Worm (Caenorhabditis elegans) whole organism, young adult: ENCODE results near the gene H11L12.1.
A peak's percentile ranks its signal among the peaks of the same experiment; 100 is the strongest.

ENCODE experiments used
- C06A6.2 ChIP-seq: fragments of 200-800 bp; sonication (Bioruptor generic); conservative IDR thresholded peaks from 2 replicates; pipeline ENCODE4 v1.3.6; 2022; ENCODE audit warnings: missing genetic modification characterization, missing compliant biosample characterization
- F39B2.1 ChIP-seq: fragments of 200-800 bp; sonication (Bioruptor generic); IDR thresholded peaks from 2 replicates; pipeline ENCODE4 v1.3.6; 2022; ENCODE audit warnings: missing genetic modification reagents, missing genetic modification characterization, missing compliant biosample characterization
- F57C9.4 ChIP-seq: sonication (generic microtip); optimal IDR thresholded peaks from 2 replicates; lab custom pipeline; 2017; ENCODE audit warnings: mild to moderate bottlenecking, missing genetic modification characterization, missing compliant biosample characterization
- K12H6.12 ChIP-seq: fragments of 200-800 bp; sonication (Bioruptor generic); optimal IDR thresholded peaks from 2 replicates; lab custom pipeline; 2018; ENCODE audit warnings: mild to moderate bottlenecking, missing genetic modification characterization, missing compliant biosample characterization
- T26A5.8 ChIP-seq: sonication (generic microtip); optimal IDR thresholded peaks from 2 replicates; lab custom pipeline; 2016; ENCODE audit warnings: missing genetic modification characterization, missing compliant biosample characterization
- Y53G8AR.9 ChIP-seq: fragments of 200-800 bp; sonication (Bioruptor generic); conservative IDR thresholded peaks from 2 replicates; pipeline ENCODE4 v1.3.6; 2022; ENCODE audit warnings: missing genetic modification reagents, missing genetic modification characterization, missing compliant biosample characterization
- Y79H2A.3 ChIP-seq: fragments of 200-800 bp; sonication (Bioruptor generic); conservative IDR thresholded peaks from 2 replicates; pipeline ENCODE4 v1.3.6; 2022; ENCODE audit warnings: missing genetic modification reagents, missing genetic modification characterization, missing compliant biosample characterization
- aptf-2 ChIP-seq: fragments of 200-800 bp; sonication (Bioruptor generic); conservative IDR thresholded peaks from 2 replicates; pipeline ENCODE4 v1.3.6; 2022; ENCODE audit warnings: missing genetic modification reagents, missing genetic modification characterization, missing compliant biosample characterization
- atf-7 ChIP-seq: sonication (generic microtip); optimal IDR thresholded peaks from 2 replicates; lab custom pipeline; 2017; ENCODE audit warnings: mild to moderate bottlenecking, missing genetic modification characterization, missing compliant biosample characterization
- athp-1 ChIP-seq: sonication (generic microtip); optimal IDR thresholded peaks from 2 replicates; lab custom pipeline; 2017; ENCODE audit warnings: mild to moderate bottlenecking, missing genetic modification characterization, missing compliant biosample characterization
- cebp-1 ChIP-seq, 2 experiments: fragments of 200-800 bp in 1 of 2; sonication (Bioruptor generic) in 1 of 2; sonication (generic microtip) in 1 of 2; IDR thresholded peaks in 1 of 2; optimal IDR thresholded peaks in 1 of 2; 2 replicates each; pipeline versions ENCODE4 v1.3.6 to Lab custom; 2017 to 2022; ENCODE audit warnings: missing compliant biosample characterization in 2 of 2, missing genetic modification characterization in 2 of 2, mild to moderate bottlenecking in 1 of 2, missing genetic modification reagents in 1 of 2, moderate library complexity in 1 of 2
- ceh-27 ChIP-seq: fragments of 200-800 bp; sonication (Bioruptor generic); optimal IDR thresholded peaks from 2 replicates; lab custom pipeline; 2018; ENCODE audit warnings: mild to moderate bottlenecking, missing genetic modification characterization, moderate library complexity, missing compliant biosample characterization
- die-1 ChIP-seq: sonication (generic microtip); optimal IDR thresholded peaks from 2 replicates; lab custom pipeline; 2016; ENCODE audit warnings: missing genotype, mild to moderate bottlenecking, missing genetic modification characterization, missing compliant biosample characterization
- egl-44 ChIP-seq: fragments of 200-800 bp; sonication (Bioruptor generic); IDR thresholded peaks from 2 replicates; pipeline ENCODE4 v1.3.6; 2022; ENCODE audit warnings: missing genetic modification reagents, missing genetic modification characterization, missing compliant biosample characterization
- egrh-3 ChIP-seq: fragments of 200-800 bp; sonication (Bioruptor generic); IDR thresholded peaks from 2 replicates; pipeline ENCODE4 v1.3.6; 2022; ENCODE audit warnings: missing genetic modification reagents, missing genetic modification characterization, missing compliant biosample characterization
- ets-4 ChIP-seq: fragments of 200-800 bp; sonication (Bioruptor generic); optimal IDR thresholded peaks from 2 replicates; lab custom pipeline; 2018; ENCODE audit warnings: mild to moderate bottlenecking, missing genetic modification characterization, missing compliant biosample characterization
- fkh-3 ChIP-seq: sonication (generic microtip); optimal IDR thresholded peaks from 2 replicates; lab custom pipeline; 2016; ENCODE audit warnings: mild to moderate bottlenecking, missing genetic modification characterization, missing compliant biosample characterization
- hmg-20 ChIP-seq: fragments of 200-800 bp; sonication (Bioruptor generic); IDR thresholded peaks from 2 replicates; pipeline ENCODE4 v1.3.6; 2022; ENCODE audit warnings: missing genetic modification reagents, missing genetic modification characterization, missing compliant biosample characterization
- lir-1 ChIP-seq: fragments of 200-800 bp; sonication (Bioruptor generic); conservative IDR thresholded peaks from 2 replicates; pipeline ENCODE4 v1.3.6; 2022; ENCODE audit warnings: missing genetic modification reagents, missing genetic modification characterization, missing compliant biosample characterization
- mcd-1 ChIP-seq: fragments of 200-800 bp; sonication (Bioruptor generic); IDR thresholded peaks from 2 replicates; pipeline ENCODE4 v1.3.6; 2022; ENCODE audit warnings: missing genetic modification reagents, missing genetic modification characterization, missing compliant biosample characterization
- mxl-1 ChIP-seq: sonication (generic microtip); optimal IDR thresholded peaks from 2 replicates; lab custom pipeline; 2016; ENCODE audit warnings: missing genetic modification characterization, missing compliant biosample characterization
- nhr-120 ChIP-seq: fragments of 200-800 bp; sonication (Bioruptor generic); IDR thresholded peaks from 2 replicates; pipeline ENCODE4 v1.3.6; 2022; ENCODE audit warnings: missing genetic modification characterization, missing compliant biosample characterization
- repo-1 ChIP-seq: sonication (generic microtip); optimal IDR thresholded peaks from 2 replicates; lab custom pipeline; 2017; ENCODE audit warnings: mild to moderate bottlenecking, missing genetic modification characterization, missing compliant biosample characterization
- snpc-1.1 ChIP-seq: sonication (generic microtip); optimal IDR thresholded peaks from 2 replicates; lab custom pipeline; 2017; ENCODE audit warnings: missing genetic modification characterization, mild to moderate bottlenecking, missing compliant biosample characterization, antibody characterized with exemption, moderate library complexity, missing genotype, missing genetic modification reagents; ENCODE audit not compliant: insufficient read depth
- somi-1 ChIP-seq: fragments of 200-800 bp; sonication (Bioruptor generic); optimal IDR thresholded peaks from 2 replicates; lab custom pipeline; 2018; ENCODE audit warnings: mild to moderate bottlenecking, missing genetic modification characterization, missing compliant biosample characterization
- zfh-2 ChIP-seq: fragments of 200-800 bp; sonication (Bioruptor generic); conservative IDR thresholded peaks from 2 replicates; pipeline ENCODE4 v1.3.6; 2022; ENCODE audit warnings: missing genetic modification reagents, missing genetic modification characterization, missing compliant biosample characterization
- ztf-3 ChIP-seq: fragments of 200-800 bp; sonication (Bioruptor generic); optimal IDR thresholded peaks from 2 replicates; lab custom pipeline; 2018; ENCODE audit warnings: mild to moderate bottlenecking, missing genetic modification characterization, missing compliant biosample characterization

Gene H11L12.1

DNA sequence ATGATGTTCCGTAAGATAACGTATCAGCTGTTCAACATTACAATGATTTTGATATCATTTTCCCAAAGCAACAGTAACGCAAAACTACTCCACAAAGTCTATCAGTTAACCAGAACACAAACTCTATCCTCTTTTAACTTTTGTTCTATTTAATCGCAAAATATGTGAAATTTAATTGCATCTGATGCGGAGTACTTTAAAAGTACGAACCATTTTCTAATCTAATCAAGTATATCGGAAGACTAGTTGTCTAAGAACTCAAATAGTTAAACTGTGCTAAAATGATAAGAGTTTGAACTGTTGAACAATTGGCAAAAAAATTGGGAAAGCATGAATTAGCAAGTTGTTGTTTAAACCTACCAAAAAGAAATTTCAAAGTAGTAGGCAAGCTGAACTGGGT, 30.0 kb downstream of the H11L12.1 start:
- TF ChIP-seq lir-1 (GFP tag; lab: Robert Waterston, UW): no peak

DNA sequence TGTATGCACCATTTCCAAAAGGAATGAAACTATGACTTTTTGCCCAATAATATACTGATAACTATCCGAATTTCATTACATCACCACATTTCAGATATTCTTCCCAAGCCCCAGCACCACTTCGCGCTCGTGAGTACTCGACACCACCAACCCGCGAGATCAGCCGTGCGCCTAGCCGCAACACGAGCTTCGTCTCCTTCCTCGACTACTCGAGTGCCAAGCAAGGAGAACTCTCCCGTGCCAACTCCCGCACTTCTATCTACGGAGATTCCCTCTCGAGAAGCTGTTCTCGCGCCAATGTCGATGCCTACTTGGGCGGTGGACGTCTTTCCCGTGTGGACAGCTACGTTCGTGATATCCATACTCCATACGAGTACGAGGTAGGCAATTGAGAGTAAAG, 34.8 kb downstream of the H11L12.1 start:
- TF ChIP-seq zfh-2 (peak; percentile 75), atf-7 (tag; lab: Kevin White, UChicago) (no peak)

DNA sequence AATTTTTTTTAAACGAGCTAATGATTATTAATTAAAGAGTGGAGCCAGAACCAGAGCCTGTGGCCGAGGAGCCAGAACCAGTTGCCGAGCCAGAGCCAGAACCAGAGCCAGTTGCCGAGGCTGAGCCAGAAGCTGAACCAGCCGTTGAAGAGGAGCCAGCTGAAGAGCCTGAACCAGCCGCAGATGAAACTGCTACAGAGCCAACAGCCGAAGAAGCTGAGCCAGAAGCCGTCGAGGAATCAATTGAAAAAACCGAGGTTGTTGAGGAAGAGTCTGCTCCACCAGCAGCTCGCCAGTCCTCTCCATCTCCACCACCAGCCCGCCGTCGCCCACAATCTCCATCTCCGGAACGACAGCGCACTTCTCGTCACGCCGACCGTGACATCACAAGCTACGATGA, 35.8 kb downstream of the H11L12.1 start:
- TF ChIP-seq egl-44 (GFP tag; lab: Robert Waterston, UW): no peak
- peak; percentile 68; the same call in 1 of the 2 replicates for TF ChIP-seq egrh-3 (GFP tag; lab: Robert Waterston, UW)
- TF ChIP-seq Y79H2A.3: no peak
- peak; percentile 59 for TF ChIP-seq zfh-2

DNA sequence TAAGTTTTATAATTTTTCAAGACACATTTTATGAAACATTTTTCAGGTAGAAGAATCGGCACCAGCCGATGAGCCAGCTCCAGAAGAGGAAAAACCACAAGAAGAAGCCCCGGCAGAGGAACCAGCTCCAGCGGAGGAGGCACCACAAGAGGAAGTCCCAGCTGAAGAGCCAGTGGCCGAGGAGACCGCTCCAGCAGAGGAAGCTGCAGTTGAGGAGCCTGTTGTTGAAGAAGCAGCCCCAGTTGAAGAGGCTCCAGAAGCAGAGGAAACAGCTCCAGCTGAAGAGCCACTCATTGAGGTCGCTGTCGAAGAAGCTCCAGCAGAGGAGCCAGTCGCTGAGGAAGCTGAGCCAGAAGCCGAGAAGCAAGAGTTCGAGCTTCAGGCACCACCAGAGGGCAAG, 37.2 kb downstream of the H11L12.1 start:
- TF ChIP-seq T26A5.8 (tag; lab: Kevin White, UChicago) (no peak), fkh-3 (tag; lab: Kevin White, UChicago) (peak; percentile 12), egrh-3 (GFP tag; lab: Robert Waterston, UW) (peak; percentile 87), zfh-2 (peak; percentile 73)
- TF ChIP-seq, all 124 proteins: peak for 3

DNA sequence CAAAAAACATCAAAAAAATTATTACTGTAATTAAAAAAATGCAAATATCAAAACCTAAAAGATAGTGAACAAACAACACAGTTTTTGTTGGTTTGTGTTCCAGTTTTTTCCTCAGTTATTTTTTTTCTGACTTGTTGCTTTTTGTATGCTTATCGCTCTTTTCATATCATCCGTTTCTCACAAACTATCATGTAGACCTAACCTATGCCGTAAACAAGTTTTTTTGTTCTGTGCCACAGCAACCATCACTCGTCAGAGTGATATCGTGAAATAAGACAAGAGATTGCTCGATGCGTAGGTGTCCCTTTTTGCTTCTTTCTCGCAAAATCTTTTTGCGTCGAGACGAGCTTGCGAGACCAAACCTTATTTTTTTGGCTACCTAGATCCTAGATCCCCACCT, 39.2 kb downstream of the H11L12.1 start:
- TF ChIP-seq repo-1 (no peak), die-1 (tag; lab: Kevin White, UChicago) (no peak), mcd-1 (GFP tag; lab: Robert Waterston, UW) (no peak), hmg-20 (GFP tag; lab: Robert Waterston, UW) (no peak)
- TF ChIP-seq, all 124 proteins: peak for 0

DNA sequence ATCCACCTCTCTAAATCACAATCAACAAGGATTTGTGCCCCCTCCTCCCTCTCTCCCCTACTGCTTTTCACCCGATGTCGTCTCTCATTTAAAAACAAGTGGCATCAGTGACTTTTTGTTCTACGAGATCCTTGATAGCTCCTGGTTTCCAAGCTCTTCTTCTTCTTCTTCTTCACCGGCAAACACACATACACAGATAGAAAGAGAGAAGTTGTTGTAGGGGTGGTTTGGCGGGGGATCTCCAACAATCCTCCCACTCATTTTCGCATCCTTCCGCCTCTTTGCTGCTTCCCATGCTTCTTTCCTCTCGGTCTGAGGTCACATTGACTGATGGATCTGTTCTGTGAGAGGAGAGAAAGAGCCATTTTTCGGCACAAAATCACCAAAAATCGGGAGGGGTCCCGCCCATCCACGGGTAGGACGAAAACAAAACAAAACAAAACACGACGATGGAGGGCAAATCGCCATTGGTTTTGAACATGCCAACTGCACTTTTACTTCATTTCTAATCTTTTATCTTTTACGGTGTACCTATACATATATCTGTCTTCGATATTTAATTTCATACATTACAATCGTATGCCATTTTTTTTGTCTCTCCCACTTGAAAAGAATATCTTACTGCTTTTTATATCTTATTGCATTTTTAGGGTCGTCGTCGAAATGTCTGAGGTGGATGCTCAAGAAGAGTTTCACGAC, 41.0 kb downstream of the H11L12.1 start, which contains the start of gene T23E7.2:
TSS of gene T23E7.2 (plus strand) at position 649 of the 699 bp plus-strand sequence.
- TF ChIP-seq ets-4 (GFP tag; lab: Kevin White, UChicago): no peak
- no peak for TF ChIP-seq aptf-2 (GFP tag; lab: Robert Waterston, UW)
- TF ChIP-seq nhr-120: no peak
- no peak for TF ChIP-seq C06A6.2
- no peak for TF ChIP-seq F57C9.4 (tag; lab: Kevin White, UChicago)
- TF ChIP-seq F39B2.1: no peak
- no peak for TF ChIP-seq snpc-1.1 (tag; lab: Kevin White, UChicago)
- no peak for TF ChIP-seq mxl-1 (tag; lab: Kevin White, UChicago)
- TF ChIP-seq cebp-1 (GFP tag; IDR thresholded peaks at IDR 0.05; lab: Robert Waterston, UW): no peak
- TF ChIP-seq cebp-1 (tag; optimal IDR thresholded peaks at IDR 0.05; lab: Kevin White, UChicago): no peak
- no peak for TF ChIP-seq ztf-3 (GFP tag; lab: Kevin White, UChicago)
- 0 out of 2 replicates have a peak, but pooled peaks have one; percentile 10 for TF ChIP-seq zfh-2
- TF ChIP-seq Y53G8AR.9 (GFP tag; lab: Robert Waterston, UW): no peak
- TF ChIP-seq somi-1 (GFP tag; lab: Kevin White, UChicago): no peak
- no peak for TF ChIP-seq athp-1 (tag; lab: Kevin White, UChicago)
- TF ChIP-seq K12H6.12 (tag; lab: Kevin White, UChicago): peak; percentile 24
- no peak for TF ChIP-seq ceh-27 (GFP tag; lab: Kevin White, UChicago)
- TF ChIP-seq, all 124 proteins: peak for 2
